Worm (Caenorhabditis elegans) whole organism, young adult: Measurements from ENCODE around the gene T14G10.8.
A peak's percentile ranks its signal among the peaks of the same experiment; 100 is the strongest.

Experiments
- F10E7.11 ChIP-seq: sonication (generic microtip); optimal IDR thresholded peaks from 2 replicates; lab custom pipeline; 2017; ENCODE audit warnings: mild to moderate bottlenecking, missing genetic modification characterization, moderate library complexity, missing compliant biosample characterization
- F33H1.4 ChIP-seq: fragments of 200-800 bp; sonication (Bioruptor generic); IDR thresholded peaks from 2 replicates; pipeline ENCODE4 v1.3.6; 2022; ENCODE audit warnings: missing genetic modification reagents, missing genetic modification characterization, missing compliant biosample characterization
- F52B5.7 ChIP-seq: sonication (generic microtip); optimal IDR thresholded peaks from 2 replicates; lab custom pipeline; 2016; ENCODE audit warnings: mild to moderate bottlenecking, missing genetic modification characterization, missing compliant biosample characterization
- F57C9.4 ChIP-seq: sonication (generic microtip); optimal IDR thresholded peaks from 2 replicates; lab custom pipeline; 2017; ENCODE audit warnings: mild to moderate bottlenecking, missing genetic modification characterization, missing compliant biosample characterization
- K11D2.4 ChIP-seq: fragments of 200-800 bp; sonication (Bioruptor generic); IDR thresholded peaks from 2 replicates; pipeline ENCODE4 v1.3.6; 2022; ENCODE audit warnings: missing genetic modification reagents, missing genetic modification characterization, missing compliant biosample characterization
- Y79H2A.3 ChIP-seq: fragments of 200-800 bp; sonication (Bioruptor generic); conservative IDR thresholded peaks from 2 replicates; pipeline ENCODE4 v1.3.6; 2022; ENCODE audit warnings: missing genetic modification reagents, missing genetic modification characterization, missing compliant biosample characterization
- Y95B8A.8 ChIP-seq: fragments of 200-800 bp; sonication (Bioruptor generic); IDR thresholded peaks from 2 replicates; pipeline ENCODE4 v1.3.6; 2022; ENCODE audit warnings: missing genetic modification reagents, missing genetic modification characterization, missing compliant biosample characterization
- cebp-1 ChIP-seq, 2 experiments: fragments of 200-800 bp in 1 of 2; sonication (Bioruptor generic) in 1 of 2; sonication (generic microtip) in 1 of 2; IDR thresholded peaks in 1 of 2; optimal IDR thresholded peaks in 1 of 2; 2 replicates each; pipeline versions ENCODE4 v1.3.6 to Lab custom; 2017 to 2022; ENCODE audit warnings: missing compliant biosample characterization in 2 of 2, missing genetic modification characterization in 2 of 2, mild to moderate bottlenecking in 1 of 2, missing genetic modification reagents in 1 of 2, moderate library complexity in 1 of 2
- ceh-100 ChIP-seq: fragments of 200-800 bp; sonication (Bioruptor generic); IDR thresholded peaks from 2 replicates; pipeline ENCODE4 v1.3.6; 2022; ENCODE audit warnings: missing genetic modification reagents, missing genetic modification characterization, missing compliant biosample characterization
- egrh-3 ChIP-seq: fragments of 200-800 bp; sonication (Bioruptor generic); IDR thresholded peaks from 2 replicates; pipeline ENCODE4 v1.3.6; 2022; ENCODE audit warnings: missing genetic modification reagents, missing genetic modification characterization, missing compliant biosample characterization
- fkh-3 ChIP-seq: sonication (generic microtip); optimal IDR thresholded peaks from 2 replicates; lab custom pipeline; 2016; ENCODE audit warnings: mild to moderate bottlenecking, missing genetic modification characterization, missing compliant biosample characterization
- hrde-1 ChIP-seq: sonication (generic microtip); optimal IDR thresholded peaks from 2 replicates; lab custom pipeline; 2016; ENCODE audit warnings: missing genetic modification characterization, mild to moderate bottlenecking, missing compliant biosample characterization, moderate library complexity, missing genotype, missing genetic modification reagents, borderline replicate concordance
- lin-26 ChIP-seq: fragments of 200-800 bp; sonication (Bioruptor generic); IDR thresholded peaks from 2 replicates; pipeline ENCODE4 v1.3.6; 2022; ENCODE audit warnings: missing genetic modification reagents, missing genetic modification characterization, missing compliant biosample characterization
- lin-35 ChIP-seq, 3 experiments: fragments of 150-350 bp in 2 of 3; sonication (generic microtip) in 1 of 3; optimal IDR thresholded peaks; 2 replicates each; lab custom pipeline; 2014 to 2018; ENCODE audit warnings: missing biosample characterization in 3 of 3, missing genetic modification characterization in 3 of 3, missing genetic modification reagents in 3 of 3
- lin-40 ChIP-seq: sonication (generic microtip); optimal IDR thresholded peaks from 2 replicates; lab custom pipeline; 2016; ENCODE audit warnings: missing genetic modification characterization, mild to moderate bottlenecking, missing compliant biosample characterization, missing genotype, missing genetic modification reagents
- lsl-1 ChIP-seq: fragments of 200-800 bp; sonication (Bioruptor generic); optimal IDR thresholded peaks from 2 replicates; lab custom pipeline; 2018; ENCODE audit warnings: mild to moderate bottlenecking, missing genetic modification characterization, moderate library complexity, missing compliant biosample characterization
- madf-3 ChIP-seq: fragments of 200-800 bp; sonication (Bioruptor generic); IDR thresholded peaks from 2 replicates; pipeline ENCODE4 v1.3.6; 2022; ENCODE audit warnings: missing genetic modification reagents, missing genetic modification characterization, missing compliant biosample characterization
- madf-6 ChIP-seq: fragments of 200-800 bp; sonication (Bioruptor generic); IDR thresholded peaks from 2 replicates; pipeline ENCODE4 v1.3.6; 2022; ENCODE audit warnings: missing genetic modification reagents, missing genetic modification characterization, missing compliant biosample characterization
- mcd-1 ChIP-seq: fragments of 200-800 bp; sonication (Bioruptor generic); IDR thresholded peaks from 2 replicates; pipeline ENCODE4 v1.3.6; 2022; ENCODE audit warnings: missing genetic modification reagents, missing genetic modification characterization, missing compliant biosample characterization
- rpc-1 ChIP-seq, 2 experiments: fragments of 150-350 bp in 1 of 2; sonication (generic microtip) in 1 of 2; optimal IDR thresholded peaks; 2 replicates each; lab custom pipeline; 2014 to 2018; ENCODE audit warnings: missing biosample characterization in 1 of 2, missing genetic modification characterization in 1 of 2, missing genetic modification reagents in 1 of 2, missing genotype in 1 of 2
- sdz-38 ChIP-seq: sonication (generic microtip); optimal IDR thresholded peaks from 2 replicates; lab custom pipeline; 2016; ENCODE audit warnings: missing genotype, missing genetic modification characterization, missing compliant biosample characterization
- snpc-1.1 ChIP-seq: sonication (generic microtip); optimal IDR thresholded peaks from 2 replicates; lab custom pipeline; 2017; ENCODE audit warnings: missing genetic modification characterization, mild to moderate bottlenecking, missing compliant biosample characterization, antibody characterized with exemption, moderate library complexity, missing genotype, missing genetic modification reagents; ENCODE audit not compliant: insufficient read depth
- snpc-1.3 ChIP-seq: sonication (generic microtip); optimal IDR thresholded peaks from 2 replicates; lab custom pipeline; 2017; ENCODE audit warnings: missing genetic modification characterization, mild to moderate bottlenecking, missing compliant biosample characterization, antibody characterized with exemption, moderate library complexity, missing genotype, missing genetic modification reagents; ENCODE audit not compliant: insufficient read depth
- snpc-3.4 ChIP-seq: sonication (generic microtip); optimal IDR thresholded peaks from 2 replicates; lab custom pipeline; 2017; ENCODE audit warnings: missing genetic modification characterization, mild to moderate bottlenecking, missing compliant biosample characterization, antibody characterized with exemption, moderate library complexity, missing genotype, missing genetic modification reagents
- snpc-4 ChIP-seq, 5 experiments: fragments of 150-350 bp in 1 of 5; sonication (generic microtip) in 4 of 5; optimal IDR thresholded peaks; 2 replicates each; lab custom pipeline; 2014 to 2018; ENCODE audit warnings: missing genetic modification characterization in 5 of 5, missing biosample characterization in 3 of 5, antibody characterized with exemption in 2 of 5, mild to moderate bottlenecking in 2 of 5, missing compliant biosample characterization in 2 of 5, missing genotype in 2 of 5, moderate library complexity in 2 of 5, missing genetic modification reagents in 1 of 5
- tbp1 ChIP-seq: fragments of 200-800 bp; sonication (Bioruptor generic); optimal IDR thresholded peaks from 2 replicates; lab custom pipeline; 2018; ENCODE audit warnings: mild to moderate bottlenecking, missing genetic modification characterization, missing compliant biosample characterization
- ztf-22 ChIP-seq: fragments of 200-800 bp; sonication (Bioruptor generic); optimal IDR thresholded peaks from 2 replicates; lab custom pipeline; 2018; ENCODE audit warnings: mild to moderate bottlenecking, missing genetic modification characterization, moderate library complexity, missing compliant biosample characterization
- ztf-25 ChIP-seq: fragments of 200-800 bp; sonication (Bioruptor generic); IDR thresholded peaks from 2 replicates; pipeline ENCODE4 v1.3.6; 2022; ENCODE audit warnings: missing genetic modification reagents, missing genetic modification characterization, missing compliant biosample characterization

The T14G10.8 gene

DNA sequence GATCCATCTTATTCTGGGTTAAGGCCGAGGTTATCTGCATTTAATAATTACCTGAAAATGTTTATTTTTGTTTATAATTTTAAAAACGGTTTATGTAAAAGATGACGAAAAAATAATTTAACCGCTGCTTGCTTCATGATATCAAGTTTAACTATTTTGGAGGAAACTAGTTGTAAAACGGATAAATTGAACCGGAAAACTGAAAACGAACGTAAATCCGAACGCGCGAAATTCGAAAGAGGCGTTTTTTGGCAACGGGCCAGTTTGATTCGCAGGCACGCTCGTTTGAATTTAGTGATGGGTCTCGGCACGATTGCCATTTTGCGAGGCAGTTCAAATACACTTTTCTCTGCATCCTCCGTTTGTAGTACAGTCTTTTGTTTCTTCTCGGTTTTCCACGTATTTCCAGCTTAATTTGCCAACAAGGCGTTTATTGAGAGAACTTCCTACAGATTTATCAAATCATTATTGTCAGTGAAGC, 17.8 kb downstream of the T14G10.8 start, which contains the start of the genes gtbp-1 and K08F4.3 (continued):
- TF ChIP-seq tbp1 (GFP tag; lab: Kevin White, UChicago) (no peak), sdz-38 (tag; lab: Kevin White, UChicago) (no peak), ceh-100 (GFP tag; lab: Robert Waterston, UW) (0 out of 2 replicates have a peak, but pooled peaks have one; percentile 52), egrh-3 (GFP tag; lab: Robert Waterston, UW) (no peak)

DNA sequence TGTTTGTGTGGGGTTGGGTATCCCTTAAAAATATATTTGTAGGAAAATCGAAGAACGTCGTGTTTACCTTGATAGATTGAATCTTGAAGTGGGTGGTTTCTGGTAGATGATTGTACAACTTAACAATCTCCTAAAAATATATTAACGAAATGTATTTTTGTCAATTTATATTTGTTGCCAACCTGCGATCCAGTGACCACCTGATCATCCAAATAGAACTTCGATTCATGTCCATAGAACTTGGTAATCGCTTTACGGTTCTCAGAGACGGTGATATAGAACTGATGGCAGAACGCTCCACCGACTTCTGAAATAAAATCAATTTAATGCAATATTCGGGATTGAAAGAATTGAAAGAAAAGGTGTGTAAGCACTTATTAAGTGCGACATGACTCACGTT, 18.3 kb downstream of the T14G10.8 start:
- TF ChIP-seq mcd-1 (GFP tag; lab: Robert Waterston, UW) (no peak), lin-26 (GFP tag; lab: Robert Waterston, UW) (0 out of 2 replicates have a peak, but pooled peaks have one; percentile 53)

DNA sequence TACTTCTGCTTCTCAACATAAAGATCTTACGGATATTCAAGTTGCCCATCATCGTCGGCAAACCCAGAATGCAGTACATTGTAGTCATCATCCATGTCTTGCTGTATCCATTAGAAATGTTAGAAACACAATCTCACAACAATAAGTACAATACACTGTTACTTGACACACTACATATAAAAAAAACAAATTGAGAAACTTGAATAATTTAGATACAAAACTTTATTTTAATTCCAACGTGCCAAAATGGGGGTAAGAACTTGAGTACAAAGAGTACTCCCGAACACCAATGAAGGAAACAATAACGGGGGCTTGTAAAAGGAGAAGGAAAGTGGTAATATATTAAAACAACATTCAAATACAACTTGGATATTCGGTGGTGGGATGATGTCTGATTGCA, 20.2 kb downstream of the T14G10.8 start, which contains the start of gene ctf-18:
Gene ctf-18, minus strand, starts transcription at position 101 of the 400 bp plus-strand sequence.
- TF ChIP-seq ztf-25 (GFP tag; lab: Robert Waterston, UW) (no peak), hrde-1 (tag; lab: Kevin White, UChicago) (peak; percentile 31), lin-40 (no peak), madf-6 (GFP tag; lab: Robert Waterston, UW) (0 out of 2 replicates have a peak, but pooled peaks have one; percentile 16)
- TF ChIP-seq, all 124 proteins: peak for 2

- TF ChIP-seq snpc-3.4 (tag; lab: Kevin White, UChicago) (no peak), cebp-1 (GFP tag; IDR thresholded peaks at IDR 0.05; lab: Robert Waterston, UW) (no peak), cebp-1 (tag; optimal IDR thresholded peaks at IDR 0.05; lab: Kevin White, UChicago) (no peak)
Measured at ce11 chrIV:10122205-10122604, 24.6 kb downstream of the T14G10.8 start, which contains the start of gene irld-21. Gene irld-21 (minus strand): TSS chrIV:10122305.

DNA sequence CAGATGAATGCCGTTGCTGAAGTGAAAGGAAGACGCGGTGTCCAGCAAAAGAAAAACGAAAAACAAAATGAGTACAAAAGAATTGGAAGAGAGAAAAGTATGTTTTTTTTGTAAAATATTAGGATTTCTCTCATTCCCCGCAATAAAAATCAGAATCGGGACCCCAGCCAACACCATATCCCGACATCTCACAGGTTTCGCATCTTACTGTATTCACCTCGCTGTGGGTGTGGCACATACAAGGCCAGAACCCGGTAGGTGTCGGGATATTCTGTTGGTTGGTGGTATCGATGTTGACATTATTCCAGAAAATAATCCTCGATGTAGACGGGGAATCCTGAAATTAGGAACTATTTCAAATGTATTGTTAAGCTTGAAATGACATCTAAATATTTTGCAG, 30.0 kb downstream of the T14G10.8 start:
- TF ChIP-seq lin-35 (GFP tag; optimal IDR thresholded peaks at IDR 0.05; lab: Kevin White, UChicago) (no peak), madf-3 (GFP tag; lab: Robert Waterston, UW) (no peak), Y95B8A.8 (no peak), snpc-3.4 (tag; lab: Kevin White, UChicago) (peak; percentile 19), tbp1 (GFP tag; lab: Kevin White, UChicago) (no peak), K11D2.4 (GFP tag; lab: Robert Waterston, UW) (no peak), snpc-4 (GFP tag; optimal IDR thresholded peaks at IDR 0.05; lab: Kevin White, UChicago) (peak; percentile 72), snpc-4 (tag; optimal IDR thresholded peaks at IDR 0.05; lab: Kevin White, UChicago) (peak; percentile 53 to 91 (median 68)), snpc-1.1 (tag; lab: Kevin White, UChicago) (peak; percentile 85), Y79H2A.3 (GFP tag; lab: Robert Waterston, UW) (no peak), lsl-1 (GFP tag; lab: Kevin White, UChicago) (peak; percentile 17), madf-6 (GFP tag; lab: Robert Waterston, UW) (0 out of 2 replicates have a peak, but pooled peaks have one; percentile 17), F52B5.7 (tag; lab: Kevin White, UChicago) (no peak), fkh-3 (tag; lab: Kevin White, UChicago) (no peak), snpc-1.3 (no peak), F57C9.4 (tag; lab: Kevin White, UChicago) (no peak), ztf-22 (GFP tag; lab: Kevin White, UChicago) (no peak)

DNA sequence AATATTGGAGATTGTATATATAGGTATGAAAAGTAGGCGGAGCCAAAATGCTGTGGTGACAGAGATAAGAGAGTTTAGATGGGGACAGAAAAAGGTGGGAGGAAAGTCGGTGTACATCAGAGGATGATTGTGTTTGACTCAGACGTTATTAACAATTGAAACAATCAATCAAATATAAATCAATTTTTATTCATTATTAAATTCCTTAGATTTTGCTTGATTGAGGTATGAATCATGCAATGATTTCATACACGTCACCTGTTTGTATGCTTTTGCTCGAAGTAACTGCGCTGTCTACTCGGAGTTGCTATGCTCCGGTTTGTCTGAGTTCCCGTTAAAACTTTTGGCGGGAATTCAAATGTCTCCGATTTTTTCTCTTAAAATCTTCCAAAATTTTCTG, 31.6 kb downstream of the T14G10.8 start, which contains the start of gene C04G2.10:
Gene C04G2.10, plus strand, starts transcription at position 301 of the 400 bp plus-strand sequence.
- TF ChIP-seq madf-3 (GFP tag; lab: Robert Waterston, UW) (no peak), ztf-22 (GFP tag; lab: Kevin White, UChicago) (no peak), rpc-1 (optimal IDR thresholded peaks at IDR 0.05; lab: Kevin White, UChicago) (no peak), rpc-1 (tag; optimal IDR thresholded peaks at IDR 0.05; lab: Kevin White, UChicago) (no peak), F10E7.11 (tag; lab: Kevin White, UChicago) (no peak), F33H1.4 (GFP tag; lab: Robert Waterston, UW) (no peak)
- TF ChIP-seq, all 124 proteins: peak for 0
